Worm (Caenorhabditis elegans) whole organism, L1 larva: ENCODE measurements around the gene F56C4.2.

ENCODE experiments used
- C16A3.4 ChIP-seq: fragments of 150-350 bp; optimal IDR thresholded peaks from 2 replicates; lab custom pipeline; 2014; ENCODE audit warnings: missing biosample characterization, missing genetic modification characterization
- aha-1 ChIP-seq: fragments of 150-350 bp; optimal IDR thresholded peaks from 2 replicates; lab custom pipeline; 2014; ENCODE audit warnings: missing biosample characterization, missing genetic modification characterization
- dsc-1 ChIP-seq: sonication (generic microtip); optimal IDR thresholded peaks from 2 replicates; lab custom pipeline; 2016; ENCODE audit warnings: mild to moderate bottlenecking, missing genetic modification characterization, missing compliant biosample characterization
- fos-1 ChIP-seq: fragments of 150-350 bp; optimal IDR thresholded peaks from 2 replicates; lab custom pipeline; 2014; ENCODE audit warnings: missing biosample characterization, missing genetic modification characterization
- jun-1 ChIP-seq: fragments of 150-350 bp; optimal IDR thresholded peaks from 2 replicates; lab custom pipeline; 2014; ENCODE audit warnings: missing biosample characterization, missing genetic modification reagents, missing genetic modification characterization
- lsy-2 ChIP-seq, 2 experiments: fragments of 150-350 bp; optimal IDR thresholded peaks; 2 replicates each; lab custom pipeline; 2014; ENCODE audit warnings: missing biosample characterization in 2 of 2, missing genetic modification characterization in 2 of 2
- unc-62 ChIP-seq: fragments of 150-350 bp; optimal IDR thresholded peaks from 2 replicates; lab custom pipeline; 2014; ENCODE audit warnings: missing biosample characterization, missing genetic modification reagents, missing genetic modification characterization

ce11 chrIV:10599983-10600382, 39.1 kb upstream of the F56C4.2 start, which contains the start of gene R09H10.1:
- TF ChIP-seq fos-1 (tag; lab: Kevin White, UChicago) (no peak), lsy-2 (tag; optimal IDR thresholded peaks at IDR 0.05; lab: Kevin White, UChicago) (no peak), jun-1 (tag; lab: Kevin White, UChicago) (no peak), unc-62 (GFP tag; lab: Kevin White, UChicago) (no peak), aha-1 (tag; lab: Kevin White, UChicago) (no peak), dsc-1 (tag; lab: Kevin White, UChicago) (no peak), C16A3.4 (tag; lab: Kevin White, UChicago) (no peak)
